Worm (Caenorhabditis elegans): ENCODE data around the gene F09C6.14.

DNA sequence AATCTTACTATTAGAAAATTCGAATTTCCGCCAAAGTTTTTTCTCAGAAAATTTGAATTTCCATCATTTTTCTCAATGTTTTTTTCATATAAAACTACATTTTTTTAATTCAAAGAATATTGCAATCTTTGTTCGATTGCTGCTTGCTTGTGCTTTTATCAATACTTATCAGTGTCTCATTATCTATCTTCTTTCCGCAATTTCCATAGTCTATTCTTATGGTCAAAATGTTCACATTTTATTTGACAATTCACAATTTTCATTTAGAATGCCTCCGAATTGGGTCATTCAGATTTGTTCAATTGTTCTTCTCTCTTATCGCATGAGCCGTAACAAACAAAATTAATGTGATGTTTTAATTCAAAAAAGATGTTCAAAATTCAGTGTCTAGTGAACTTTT lies 30.5 kb downstream of the F09C6.14 start:
- no peak for TF ChIP-seq lin-13 (tag; optimal IDR thresholded peaks at IDR 0.05)
- TF ChIP-seq blmp-1 (tag; optimal IDR thresholded peaks at IDR 0.05): no peak
- no peak for TF ChIP-seq flh-1 (GFP tag; optimal IDR thresholded peaks at IDR 0.05)
